Worm (Caenorhabditis elegans) whole organism, late embryonic: ENCODE data around the gene tbx-7.

Experiments
- Y22D7AL.16 ChIP-seq: sonication (generic microtip); optimal IDR thresholded peaks from 2 replicates; lab custom pipeline; 2016; ENCODE audit warnings: missing genetic modification characterization, missing compliant biosample characterization
- ama-1 ChIP-seq: fragments of 150-350 bp; optimal IDR thresholded peaks from 2 replicates; lab custom pipeline; 2014
- ceh-2 ChIP-seq: sonication (generic microtip); optimal IDR thresholded peaks from 2 replicates; lab custom pipeline; 2016; ENCODE audit warnings: missing genotype, missing genetic modification characterization, missing compliant biosample characterization
- ceh-31 ChIP-seq: sonication (generic microtip); optimal IDR thresholded peaks from 2 replicates; lab custom pipeline; 2016; ENCODE audit warnings: missing genetic modification characterization, missing compliant biosample characterization
- ceh-9 ChIP-seq: sonication (generic microtip); optimal IDR thresholded peaks from 2 replicates; lab custom pipeline; 2016; ENCODE audit warnings: mild to moderate bottlenecking, missing genetic modification characterization, inconsistent platforms, missing compliant biosample characterization
- elt-2 ChIP-seq: sonication (generic microtip); optimal IDR thresholded peaks from 2 replicates; lab custom pipeline; 2016; ENCODE audit warnings: missing genetic modification reagents, missing genetic modification characterization, missing compliant biosample characterization
- fax-1 ChIP-seq: sonication (generic microtip); optimal IDR thresholded peaks from 2 replicates; lab custom pipeline; 2016; ENCODE audit warnings: missing genotype, missing genetic modification characterization, missing compliant biosample characterization
- fkh-10 ChIP-seq: fragments of 150-350 bp; optimal IDR thresholded peaks from 2 replicates; lab custom pipeline; 2014; ENCODE audit warnings: missing biosample characterization, missing genetic modification reagents, missing genetic modification characterization
- hlh-8 ChIP-seq: sonication (generic microtip); optimal IDR thresholded peaks from 2 replicates; lab custom pipeline; 2016; ENCODE audit warnings: missing genotype, missing genetic modification characterization, missing compliant biosample characterization
- odd-2 ChIP-seq: sonication (generic microtip); optimal IDR thresholded peaks from 2 replicates; lab custom pipeline; 2017; ENCODE audit warnings: antibody characterized with exemption, mild to moderate bottlenecking, missing genetic modification characterization, missing compliant biosample characterization
- pag-3 ChIP-seq: sonication (generic microtip); optimal IDR thresholded peaks from 2 replicates; lab custom pipeline; 2016; ENCODE audit warnings: missing compliant biosample characterization, missing genetic modification characterization, borderline replicate concordance
- pha-4 ChIP-seq: fragments of 150-350 bp; optimal IDR thresholded peaks from 2 replicates; lab custom pipeline; 2018; ENCODE audit warnings: missing biosample characterization, missing genetic modification reagents, missing genetic modification characterization
- ref-2 ChIP-seq: sonication (generic microtip); optimal IDR thresholded peaks from 2 replicates; lab custom pipeline; 2016; ENCODE audit warnings: missing genetic modification characterization, missing compliant biosample characterization

ce11 chrIII:5980274-5980918, 47.9 kb downstream of the tbx-7 start:
- TF ChIP-seq fkh-10 (GFP tag; lab: Kevin White, UChicago), result no peak
- no peak for TF ChIP-seq pag-3 (tag; lab: Kevin White, UChicago)
- no peak for TF ChIP-seq odd-2 (tag; lab: Kevin White, UChicago)
- TF ChIP-seq ama-1 (lab: Kevin White, UChicago), result no peak
- no peak for TF ChIP-seq ceh-31
- TF ChIP-seq pha-4 (tag; lab: Kevin White, UChicago), result no peak
- TF ChIP-seq ceh-9 (tag; lab: Kevin White, UChicago), result no peak
- TF ChIP-seq ref-2 (tag; lab: Kevin White, UChicago), result no peak
- no peak for TF ChIP-seq Y22D7AL.16
- no peak for TF ChIP-seq fax-1 (tag; lab: Kevin White, UChicago)
- TF ChIP-seq elt-2 (tag; lab: Kevin White, UChicago), result no peak
- TF ChIP-seq hlh-8 (tag; lab: Kevin White, UChicago), result peak; percentile 85
- TF ChIP-seq ceh-2 (tag; lab: Kevin White, UChicago), result no peak
